Worm (Caenorhabditis elegans) whole organism, late embryonic: ENCODE measurements around the gene str-130.

Experiments used
- K02D7.2 ChIP-seq: sonication (generic microtip); optimal IDR thresholded peaks from 2 replicates; lab custom pipeline; 2017; ENCODE audit warnings: mild to moderate bottlenecking, missing genetic modification characterization, missing compliant biosample characterization
- T23F11.4 ChIP-seq: fragments of 200-800 bp; sonication (Bioruptor generic); optimal IDR thresholded peaks from 2 replicates; lab custom pipeline; 2018; ENCODE audit warnings: mild to moderate bottlenecking, missing genetic modification characterization, missing compliant biosample characterization
- ahr-1 ChIP-seq: sonication (generic microtip); optimal IDR thresholded peaks from 2 replicates; lab custom pipeline; 2016; ENCODE audit warnings: missing genetic modification characterization, missing compliant biosample characterization
- ceh-14 ChIP-seq: sonication (generic microtip); optimal IDR thresholded peaks from 2 replicates; lab custom pipeline; 2016; ENCODE audit warnings: missing genotype, missing genetic modification characterization, missing compliant biosample characterization
- ceh-22 ChIP-seq: sonication (generic microtip); optimal IDR thresholded peaks from 2 replicates; lab custom pipeline; 2017; ENCODE audit warnings: missing biosample characterization, missing genetic modification characterization
- ceh-24 ChIP-seq: sonication (generic microtip); optimal IDR thresholded peaks from 2 replicates; lab custom pipeline; 2016; ENCODE audit warnings: mild to moderate bottlenecking, missing genetic modification characterization, missing compliant biosample characterization
- ceh-34 ChIP-seq: sonication (generic microtip); optimal IDR thresholded peaks from 2 replicates; lab custom pipeline; 2016; ENCODE audit warnings: mild to moderate bottlenecking, missing genetic modification characterization, missing compliant biosample characterization
- ceh-45 ChIP-seq: fragments of 200-800 bp; sonication (Bioruptor generic); IDR thresholded peaks from 2 replicates; pipeline ENCODE4 v1.3.6; 2022; ENCODE audit warnings: missing genetic modification reagents, missing genetic modification characterization, missing compliant biosample characterization
- ceh-6 ChIP-seq: fragments of 200-800 bp; sonication (Bioruptor generic); optimal IDR thresholded peaks from 2 replicates; lab custom pipeline; 2018; ENCODE audit warnings: mild to moderate bottlenecking, missing genetic modification characterization, missing compliant biosample characterization
- ceh-9 ChIP-seq: sonication (generic microtip); optimal IDR thresholded peaks from 2 replicates; lab custom pipeline; 2016; ENCODE audit warnings: mild to moderate bottlenecking, missing genetic modification characterization, inconsistent platforms, missing compliant biosample characterization
- dmd-4 ChIP-seq: sonication (generic microtip); optimal IDR thresholded peaks from 2 replicates; lab custom pipeline; 2016; ENCODE audit warnings: borderline replicate concordance, missing genetic modification characterization, missing compliant biosample characterization
- ets-4 ChIP-seq: sonication (generic microtip); optimal IDR thresholded peaks from 2 replicates; lab custom pipeline; 2016; ENCODE audit warnings: missing genetic modification characterization, missing compliant biosample characterization
- fax-1 ChIP-seq: sonication (generic microtip); optimal IDR thresholded peaks from 2 replicates; lab custom pipeline; 2016; ENCODE audit warnings: missing genotype, missing genetic modification characterization, missing compliant biosample characterization
- fkh-10 ChIP-seq: fragments of 150-350 bp; optimal IDR thresholded peaks from 2 replicates; lab custom pipeline; 2014; ENCODE audit warnings: missing biosample characterization, missing genetic modification reagents, missing genetic modification characterization
- fkh-6 ChIP-seq: sonication (generic microtip); optimal IDR thresholded peaks from 2 replicates; lab custom pipeline; 2016; ENCODE audit warnings: missing genetic modification characterization, missing compliant biosample characterization
- gmeb-2 ChIP-seq: sonication (generic microtip); optimal IDR thresholded peaks from 2 replicates; lab custom pipeline; 2016; ENCODE audit warnings: missing genetic modification characterization, inconsistent platforms, missing compliant biosample characterization
- hlh-30 ChIP-seq: sonication (generic microtip); optimal IDR thresholded peaks from 2 replicates; lab custom pipeline; 2017; ENCODE audit warnings: antibody characterized with exemption, missing genetic modification characterization, missing compliant biosample characterization; ENCODE audit not compliant: insufficient read depth
- hlh-6 ChIP-seq: sonication (generic microtip); optimal IDR thresholded peaks from 2 replicates; lab custom pipeline; 2016; ENCODE audit warnings: missing genotype, missing genetic modification characterization, missing compliant biosample characterization
- lin-11 ChIP-seq: fragments of 200-800 bp; sonication (Bioruptor generic); optimal IDR thresholded peaks from 2 replicates; lab custom pipeline; 2018; ENCODE audit warnings: mild to moderate bottlenecking, missing genetic modification characterization, missing compliant biosample characterization
- nfya-1 ChIP-seq: sonication (generic microtip); optimal IDR thresholded peaks from 2 replicates; lab custom pipeline; 2017; ENCODE audit warnings: missing genetic modification characterization, mild to moderate bottlenecking, missing compliant biosample characterization, antibody characterized with exemption, moderate library complexity
- npax-4 ChIP-seq: sonication (generic microtip); optimal IDR thresholded peaks from 2 replicates; lab custom pipeline; 2016; ENCODE audit warnings: missing genetic modification characterization, missing compliant biosample characterization
- odd-2 ChIP-seq: sonication (generic microtip); optimal IDR thresholded peaks from 2 replicates; lab custom pipeline; 2017; ENCODE audit warnings: antibody characterized with exemption, mild to moderate bottlenecking, missing genetic modification characterization, missing compliant biosample characterization
- pha-2 ChIP-seq: sonication (generic microtip); optimal IDR thresholded peaks from 2 replicates; lab custom pipeline; 2017; ENCODE audit warnings: mild to moderate bottlenecking, missing genetic modification characterization, missing compliant biosample characterization
- pqm-1 ChIP-seq: sonication (generic microtip); optimal IDR thresholded peaks from 2 replicates; lab custom pipeline; 2016; ENCODE audit warnings: missing genetic modification characterization, missing compliant biosample characterization
- pros-1 ChIP-seq: fragments of 150-350 bp; optimal IDR thresholded peaks from 2 replicates; lab custom pipeline; 2014; ENCODE audit warnings: missing biosample characterization, missing genetic modification reagents, missing genetic modification characterization
- ref-2 ChIP-seq: sonication (generic microtip); optimal IDR thresholded peaks from 2 replicates; lab custom pipeline; 2016; ENCODE audit warnings: missing genetic modification characterization, missing compliant biosample characterization
- rnt-1 ChIP-seq: sonication (generic microtip); optimal IDR thresholded peaks from 2 replicates; lab custom pipeline; 2016; ENCODE audit warnings: missing genetic modification characterization, missing compliant biosample characterization
- sdc-2 ChIP-seq: sonication (generic microtip); optimal IDR thresholded peaks from 2 replicates; lab custom pipeline; 2016; ENCODE audit warnings: missing genotype, missing genetic modification characterization, missing compliant biosample characterization
- sox-2 ChIP-seq: fragments of 200-800 bp; sonication (Bioruptor generic); IDR thresholded peaks from 2 replicates; pipeline ENCODE4 v1.3.6; 2022; ENCODE audit warnings: missing genetic modification reagents, missing genetic modification characterization, missing compliant biosample characterization
- syd-9 ChIP-seq: sonication (generic microtip); optimal IDR thresholded peaks from 2 replicates; lab custom pipeline; 2016; ENCODE audit warnings: mild to moderate bottlenecking, missing genetic modification characterization, moderate library complexity, missing compliant biosample characterization
- tbx-2 ChIP-seq: sonication (generic microtip); optimal IDR thresholded peaks from 2 replicates; lab custom pipeline; 2016; ENCODE audit warnings: missing genetic modification characterization, missing compliant biosample characterization
- unc-3 ChIP-seq, 2 experiments: fragments of 200-800 bp in 1 of 2; sonication (Bioruptor generic) in 1 of 2; sonication (generic microtip) in 1 of 2; conservative IDR thresholded peaks in 1 of 2; optimal IDR thresholded peaks in 1 of 2; 2 replicates each; pipeline versions ENCODE4 v1.3.6 to Lab custom; 2016 to 2022; ENCODE audit warnings: missing compliant biosample characterization in 2 of 2, missing genetic modification characterization in 2 of 2, missing genetic modification reagents in 1 of 2

str-130 gene

ce11 chrV:8085141-8085540 lies 5.4 kb downstream of the str-130 start, which contains the start of gene C09H5.7:
Gene C09H5.7, minus strand, starts transcription at chrV:8085241.
- no peak for TF ChIP-seq fkh-6 (tag; lab: Kevin White, UChicago)
- TF ChIP-seq odd-2 (tag; lab: Kevin White, UChicago), result no peak
- no peak for TF ChIP-seq ceh-6 (GFP tag; lab: Kevin White, UChicago)
- no peak for TF ChIP-seq nfya-1 (tag; lab: Kevin White, UChicago)
- TF ChIP-seq ceh-14 (tag; lab: Kevin White, UChicago), result no peak
- TF ChIP-seq T23F11.4 (GFP tag; lab: Kevin White, UChicago), result no peak
- no peak for TF ChIP-seq pros-1 (tag; lab: Kevin White, UChicago)
- no peak for TF ChIP-seq hlh-6 (tag; lab: Kevin White, UChicago)
- no peak for TF ChIP-seq dmd-4 (tag; lab: Kevin White, UChicago)
- TF ChIP-seq sdc-2 (tag; lab: Kevin White, UChicago), result no peak
- TF ChIP-seq ahr-1 (tag; lab: Kevin White, UChicago), result no peak
- no peak for TF ChIP-seq ceh-9 (tag; lab: Kevin White, UChicago)
- TF ChIP-seq npax-4 (tag; lab: Kevin White, UChicago), result no peak
- no peak for TF ChIP-seq fax-1
- no peak for TF ChIP-seq fkh-10 (GFP tag; lab: Kevin White, UChicago)
- no peak for TF ChIP-seq pqm-1 (tag; lab: Kevin White, UChicago)
- TF ChIP-seq pha-2, result no peak
- TF ChIP-seq, all 69 proteins: peak for 0

- TF ChIP-seq hlh-30, result no peak
- no peak for TF ChIP-seq ceh-22
- no peak for TF ChIP-seq ceh-24 (tag; lab: Kevin White, UChicago)
- no peak for TF ChIP-seq ref-2 (tag; lab: Kevin White, UChicago)
- no peak for TF ChIP-seq pros-1 (tag; lab: Kevin White, UChicago)
- TF ChIP-seq dmd-4 (tag; lab: Kevin White, UChicago), result no peak
- TF ChIP-seq ceh-34, result no peak
Observed at ce11 chrV:8081579-8081978, 8.9 kb downstream of the str-130 start, which contains the start of gene str-131. Gene str-131, minus strand, starts transcription at chrV:8081679.

ce11 chrV:8079813-8080212 lies 10.7 kb downstream of the str-130 start:
- TF ChIP-seq ets-4 (tag; lab: Kevin White, UChicago) (no peak), syd-9 (tag; lab: Kevin White, UChicago) (no peak), fax-1 (no peak)

- TF ChIP-seq ets-4 (tag; lab: Kevin White, UChicago) (no peak), ceh-45 (GFP tag; lab: Robert Waterston, UW) (no peak), K02D7.2 (tag; lab: Kevin White, UChicago) (no peak)
Observed at ce11 chrV:8075712-8076111, 14.8 kb downstream of the str-130 start, which contains the start of gene catp-3. Gene catp-3, plus strand, starts transcription at chrV:8076012.

ce11 chrV:8073162-8073561 lies 17.3 kb downstream of the str-130 start:
- no peak for TF ChIP-seq gmeb-2 (tag; lab: Kevin White, UChicago)
- TF ChIP-seq tbx-2, result no peak
- TF ChIP-seq rnt-1 (tag; lab: Kevin White, UChicago), result no peak
- no peak for TF ChIP-seq unc-3 (GFP tag; conservative IDR thresholded peaks at IDR 0.05; lab: Robert Waterston, UW)
- TF ChIP-seq unc-3 (tag; optimal IDR thresholded peaks at IDR 0.05; lab: Kevin White, UChicago), result no peak
- no peak for TF ChIP-seq npax-4 (tag; lab: Kevin White, UChicago)
- TF ChIP-seq sox-2 (GFP tag; lab: Robert Waterston, UW), result no peak
- no peak for TF ChIP-seq lin-11 (tag; lab: Kevin White, UChicago)
